Fruit fly (Drosophila melanogaster) whole organism, embryonic: ENCODE data around the gene lectin-29Ca.

Experiments
- Awh ChIP-seq: fragments of 200-800 bp; sonication (Bioruptor generic); IDR thresholded peaks from 2 replicates; pipeline ENCODE4, ENCODE4 v1.3.6; 2022; ENCODE audit warnings: missing biosample characterization, missing genetic modification characterization
- Bgb ChIP-seq: fragments of 200-800 bp; sonication (Bioruptor generic); IDR thresholded peaks from 2 replicates; pipeline ENCODE4 v1.3.6; 2022; ENCODE audit warnings: missing biosample characterization, missing genetic modification characterization; ENCODE audit not compliant: partially characterized antibody
- CG10267 ChIP-seq: fragments of 200-800 bp; sonication (Bioruptor generic); optimal IDR thresholded peaks from 2 replicates; lab custom pipeline; 2018; ENCODE audit warnings: missing biosample characterization, mild to moderate bottlenecking, missing genetic modification characterization, moderate library complexity
- CG10462 ChIP-seq: fragments of 200-800 bp; sonication (Bioruptor generic); optimal IDR thresholded peaks from 2 replicates; lab custom pipeline; 2016; ENCODE audit warnings: missing biosample characterization, missing genetic modification characterization
- CG14710 ChIP-seq: fragments of 200-800 bp; sonication (Bioruptor generic); optimal IDR thresholded peaks from 3 replicates; lab custom pipeline; 2019; ENCODE audit warnings: missing biosample characterization, mild to moderate bottlenecking, missing genetic modification characterization, moderate library complexity
- CG15011 ChIP-seq: fragments of 200-800 bp; sonication (Bioruptor generic); optimal IDR thresholded peaks from 3 replicates; lab custom pipeline; 2018; ENCODE audit warnings: missing biosample characterization, mild to moderate bottlenecking, missing genetic modification characterization
- CG30020 ChIP-seq: fragments of 200-800 bp; optimal IDR thresholded peaks from 2 replicates; lab custom pipeline; 2019; ENCODE audit warnings: missing biosample characterization, mild to moderate bottlenecking, missing genetic modification characterization, moderate library complexity
- CG3163 ChIP-seq: fragments of 200-800 bp; sonication (Bioruptor generic); optimal IDR thresholded peaks from 3 replicates; lab custom pipeline; 2016; ENCODE audit warnings: missing biosample characterization, missing genetic modification characterization
- CG3407 ChIP-seq: fragments of 200-800 bp; sonication (Bioruptor generic); optimal IDR thresholded peaks from 2 replicates; lab custom pipeline; 2018; ENCODE audit warnings: missing biosample characterization, mild to moderate bottlenecking, missing genetic modification characterization
- CG34376 ChIP-seq: fragments of 200-800 bp; sonication (Bioruptor generic); optimal IDR thresholded peaks from 2 replicates; lab custom pipeline; 2018; ENCODE audit warnings: missing biosample characterization, mild to moderate bottlenecking, missing genetic modification characterization
- CG3726 ChIP-seq: fragments of 200-800 bp; sonication (Bioruptor generic); IDR thresholded peaks from 3 replicates; pipeline ENCODE4, ENCODE4 v1.3.6; 2022; ENCODE audit warnings: missing biosample characterization, missing genetic modification characterization
- CG4360 ChIP-seq: fragments of 200-800 bp; sonication (Bioruptor generic); IDR thresholded peaks from 2 replicates; pipeline ENCODE4 v1.3.6; 2022; ENCODE audit warnings: missing biosample characterization, missing genetic modification characterization
- CG4617 ChIP-seq: fragments of 200-800 bp; sonication (Bioruptor generic); optimal IDR thresholded peaks from 3 replicates; lab custom pipeline; 2016; ENCODE audit warnings: missing biosample characterization, missing genetic modification characterization, borderline replicate concordance
- CG6813 ChIP-seq: fragments of 200-800 bp; sonication (Bioruptor generic); optimal IDR thresholded peaks from 2 replicates; lab custom pipeline; 2017; ENCODE audit warnings: missing biosample characterization, missing genetic modification characterization, mild to moderate bottlenecking, moderate library complexity, missing genetic modification reagents
- CG7372 ChIP-seq: fragments of 200-800 bp; sonication (Bioruptor generic); IDR thresholded peaks from 2 replicates; pipeline ENCODE4 v1.3.6; 2022; ENCODE audit warnings: missing biosample characterization, missing genetic modification characterization
- CrebB ChIP-seq: fragments of 200-800 bp; sonication (Bioruptor generic); optimal IDR thresholded peaks from 3 replicates; lab custom pipeline; 2018; ENCODE audit warnings: missing biosample characterization, mild to moderate bottlenecking, missing genetic modification characterization
- D ChIP-seq, 2 experiments: fragments of 200-800 bp in 1 of 2; fragments of >200 bp in 1 of 2; sonication (Bioruptor generic) in 1 of 2; optimal IDR thresholded peaks; 2 replicates in 1 of 2; 3 replicates in 1 of 2; lab custom pipeline; 2017; ENCODE audit warnings: mild to moderate bottlenecking in 1 of 2, missing biosample characterization in 1 of 2, missing genetic modification characterization in 1 of 2, missing genetic modification reagents in 1 of 2
- Dad ChIP-seq: fragments of 200-800 bp; sonication (Bioruptor generic); optimal IDR thresholded peaks from 3 replicates; lab custom pipeline; 2016; ENCODE audit warnings: missing biosample characterization, missing genetic modification characterization
- Dip2 ChIP-seq: fragments of 200-800 bp; sonication (Bioruptor generic); IDR thresholded peaks from 2 replicates; pipeline ENCODE4 v1.3.6; 2022; ENCODE audit warnings: missing biosample characterization, missing genetic modification characterization
- Dip3 ChIP-seq: fragments of 200-800 bp; sonication (Bioruptor generic); optimal IDR thresholded peaks from 3 replicates; lab custom pipeline; 2016; ENCODE audit warnings: missing biosample characterization, missing genetic modification characterization
- Dll ChIP-seq: fragments of 200-800 bp; sonication (Bioruptor generic); IDR thresholded peaks from 4 replicates; pipeline ENCODE4 v1.3.6; 2022; ENCODE audit warnings: missing biosample characterization, missing genetic modification characterization; ENCODE audit not compliant: partially characterized antibody
- Fer1 ChIP-seq: fragments of 200-800 bp; sonication (Bioruptor generic); optimal IDR thresholded peaks from 2 replicates; lab custom pipeline; 2017; ENCODE audit warnings: missing biosample characterization, mild to moderate bottlenecking, missing genetic modification characterization
- Fer2 ChIP-seq: fragments of 200-800 bp; sonication (Bioruptor generic); optimal IDR thresholded peaks from 2 replicates; lab custom pipeline; 2018; ENCODE audit warnings: missing biosample characterization, mild to moderate bottlenecking, missing genetic modification characterization, moderate library complexity
- Hmx ChIP-seq: fragments of 200-800 bp; sonication (Bioruptor generic); optimal IDR thresholded peaks from 2 replicates; lab custom pipeline; 2016; ENCODE audit warnings: missing biosample characterization, missing genetic modification characterization
- Hr3 ChIP-seq: fragments of 200-800 bp; sonication (Bioruptor generic); optimal IDR thresholded peaks from 3 replicates; lab custom pipeline; 2016; ENCODE audit warnings: missing biosample characterization, missing genetic modification characterization
- Hr78 ChIP-seq, 2 experiments: fragments of 200-800 bp in 1 of 2; fragments of >200 bp in 1 of 2; sonication (Bioruptor generic) in 1 of 2; optimal IDR thresholded peaks; 2 replicates each; lab custom pipeline; 2017 to 2019; ENCODE audit warnings: missing biosample characterization in 2 of 2, missing genetic modification characterization in 2 of 2, mild to moderate bottlenecking in 1 of 2, moderate library complexity in 1 of 2
- Med ChIP-seq: fragments of 200-800 bp; sonication (Bioruptor generic); peaks from one replicate; lab custom pipeline; 2016; ENCODE audit warnings: missing biosample characterization, missing genetic modification characterization, mild to moderate bottlenecking, inconsistent platforms, moderate library complexity
- eve ChIP-seq, 2 experiments: fragments of >200 bp; optimal IDR thresholded peaks; 2 replicates each; lab custom pipeline; 2017; ENCODE audit warnings: missing biosample characterization in 2 of 2, missing genetic modification characterization in 2 of 2
- fd64A ChIP-seq: fragments of 200-800 bp; sonication (Bioruptor generic); optimal IDR thresholded peaks from 3 replicates; lab custom pipeline; 2018; ENCODE audit warnings: missing biosample characterization, mild to moderate bottlenecking, missing genetic modification characterization
- hb ChIP-seq: fragments of 200-800 bp; sonication (Bioruptor generic); IDR thresholded peaks from 3 replicates; pipeline ENCODE4 v1.3.6; 2022; ENCODE audit warnings: missing biosample characterization, missing genetic modification characterization; ENCODE audit not compliant: partially characterized antibody
- jumu ChIP-seq: fragments of 200-800 bp; sonication (Bioruptor generic); optimal IDR thresholded peaks from 3 replicates; lab custom pipeline; 2016; ENCODE audit warnings: missing biosample characterization, missing genetic modification characterization
- kay ChIP-seq: fragments of 200-800 bp; sonication (Bioruptor generic); optimal IDR thresholded peaks from 2 replicates; lab custom pipeline; 2016; ENCODE audit warnings: missing biosample characterization, missing genetic modification characterization
- klu ChIP-seq: fragments of 200-800 bp; sonication (Bioruptor generic); IDR thresholded peaks from 2 replicates; pipeline ENCODE4 v1.3.6; 2022; ENCODE audit warnings: missing biosample characterization, missing genetic modification characterization
- lilli ChIP-seq: fragments of 200-800 bp; sonication (Bioruptor generic); optimal IDR thresholded peaks from 3 replicates; lab custom pipeline; 2016; ENCODE audit warnings: missing biosample characterization, missing genetic modification characterization
- luna ChIP-seq: fragments of 200-800 bp; sonication (Bioruptor generic); optimal IDR thresholded peaks from 2 replicates; lab custom pipeline; 2016; ENCODE audit warnings: missing biosample characterization, missing genetic modification characterization
- org-1 ChIP-seq: fragments of 200-800 bp; sonication (Bioruptor generic); optimal IDR thresholded peaks from 2 replicates; lab custom pipeline; 2017; ENCODE audit warnings: missing biosample characterization, missing genetic modification characterization
- pan ChIP-seq, 4 experiments: fragments of >200 bp in 3 of 4; fragments of 200-800 bp in 1 of 4; sonication (Bioruptor generic) in 1 of 4; optimal IDR thresholded peaks in 3 of 4; IDR thresholded peaks in 1 of 4; 2 replicates each; pipeline versions ENCODE4 v1.3.6 to Lab custom; 2017 to 2022; ENCODE audit warnings: missing biosample characterization in 2 of 4, missing genetic modification characterization in 2 of 4, mixed read lengths in 1 of 4
- schlank ChIP-seq: fragments of 200-800 bp; sonication (Bioruptor generic); optimal IDR thresholded peaks from 2 replicates; lab custom pipeline; 2018; ENCODE audit warnings: missing biosample characterization, mild to moderate bottlenecking, missing genetic modification characterization
- sqz ChIP-seq: fragments of 200-800 bp; sonication (Bioruptor generic); optimal IDR thresholded peaks from 3 replicates; lab custom pipeline; 2018; ENCODE audit warnings: missing biosample characterization, mild to moderate bottlenecking, missing genetic modification characterization
- tna ChIP-seq: fragments of 200-800 bp; sonication (Bioruptor generic); IDR thresholded peaks from 2 replicates; pipeline ENCODE4 v1.3.6; 2022; ENCODE audit warnings: missing biosample characterization, missing genetic modification characterization; ENCODE audit not compliant: partially characterized antibody
- ttk ChIP-seq: fragments of 200-800 bp; sonication (Bioruptor generic); IDR thresholded peaks from 2 replicates; pipeline ENCODE4 v2.1.2; 2022; ENCODE audit warnings: missing biosample characterization, missing genetic modification characterization
- zen2 ChIP-seq: fragments of 200-800 bp; sonication (Bioruptor generic); IDR thresholded peaks from 3 replicates; pipeline ENCODE4 v1.3.6; 2022; ENCODE audit warnings: missing biosample characterization, missing genetic modification characterization; ENCODE audit not compliant: partially characterized antibody

The lectin-29Ca gene

dm6 chr2L:8365701-8366643 is 28.1 kb downstream of the lectin-29Ca start, which contains the start of gene Pp2A-29B (continued):
- peak; percentile 8 for TF ChIP-seq lilli (GFP tag; lab: Kevin White, UChicago)
- peak; percentile 7 for TF ChIP-seq CG10462 (GFP tag; lab: Kevin White, UChicago)
- peak; percentile 100 for TF ChIP-seq Dll
- TF ChIP-seq CrebB (tag; lab: Kevin White, UChicago) = no peak
- no peak for TF ChIP-seq kay (GFP tag; lab: Kevin White, UChicago)
- no peak for TF ChIP-seq CG3407 (GFP tag; lab: Kevin White, UChicago)
- peak; percentile 99 for TF ChIP-seq hb (GFP tag; lab: Robert Waterston, UW)
- peak; percentile 51 for TF ChIP-seq Hr3
- peak; percentile 71 for TF ChIP-seq CG30020 (tag; lab: Kevin White, UChicago)
- TF ChIP-seq CG3163 (GFP tag; lab: Kevin White, UChicago) = no peak
- TF ChIP-seq, all 482 proteins: peak for 162

DNA sequence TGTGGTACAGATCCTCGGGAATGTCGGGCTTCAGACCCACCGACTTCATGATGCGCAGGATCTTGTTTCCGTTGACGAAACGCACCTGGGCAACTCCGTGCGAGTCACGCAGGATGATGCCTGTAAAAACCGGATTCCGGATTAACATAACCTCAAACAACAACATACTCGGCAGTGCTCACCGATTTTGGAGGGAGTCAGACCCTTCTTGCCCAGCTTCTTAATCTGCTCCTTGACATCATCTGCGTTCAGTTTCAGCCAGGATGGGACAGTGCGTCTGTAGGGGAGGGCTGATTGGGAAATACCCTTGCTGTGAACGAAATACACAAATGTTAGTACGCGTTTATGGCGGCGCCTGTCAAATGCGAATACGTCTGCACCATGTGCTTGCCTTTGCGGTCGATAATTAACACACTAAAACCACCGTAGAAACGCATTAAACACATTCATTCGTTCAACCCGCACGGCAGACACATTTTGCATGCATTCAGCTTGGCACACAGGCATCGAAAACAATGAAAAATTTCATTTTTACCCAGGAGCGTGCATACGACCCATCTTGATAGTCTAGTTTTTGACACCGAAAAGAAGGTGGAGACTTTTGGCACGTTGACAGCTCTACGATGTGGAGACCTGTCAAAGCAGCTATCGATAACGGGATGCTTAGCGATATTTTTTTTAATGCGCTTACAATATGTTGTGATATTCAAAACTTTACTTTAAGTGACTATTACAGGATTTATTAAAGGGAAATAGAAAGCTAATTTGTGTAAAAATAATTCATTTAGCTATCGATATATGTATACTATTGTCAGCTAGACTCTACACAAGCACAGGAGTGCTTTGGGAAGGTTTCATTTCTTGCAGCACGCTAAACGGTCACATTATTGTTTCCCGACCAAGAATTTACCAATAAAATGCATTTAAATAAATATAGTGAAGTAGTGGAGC is 29.8 kb downstream of the lectin-29Ca start, which contains the start of the genes RpS13 and CSN8:
RpS13 (minus strand) TSS at position 657 of the 951 bp plus-strand sequence.
CSN8 (plus strand) TSS at position 850 of the 951 bp plus-strand sequence.
- TF ChIP-seq ttk (GFP tag; lab: Robert Waterston, UW) (no peak), tna (GFP tag; lab: Robert Waterston, UW) (peak; percentile 78), CG4360 (GFP tag; lab: Robert Waterston, UW) (no peak), Dip2 (GFP tag; lab: Robert Waterston, UW) (no peak), Hr78 (GFP tag; optimal IDR thresholded peaks at IDR 0.05; lab: Kevin White, UChicago) (no peak), D (optimal IDR thresholded peaks at IDR 0.05; lab: Kevin White, UChicago) (no peak), D (GFP tag; optimal IDR thresholded peaks at IDR 0.05; lab: Kevin White, UChicago) (no peak), jumu (GFP tag; lab: Kevin White, UChicago) (no peak), fd64A (GFP tag; lab: Kevin White, UChicago) (no peak), schlank (tag; lab: Kevin White, UChicago) (no peak), klu (GFP tag; lab: Robert Waterston, UW) (no peak), Dip3 (GFP tag; lab: Kevin White, UChicago) (peak; percentile 7), pan (optimal IDR thresholded peaks at IDR 0.05; lab: Kevin White, UChicago) (no peak), pan (GFP tag; optimal IDR thresholded peaks at IDR 0.05 in 1 of 2, IDR thresholded peaks at IDR 0.05 in 1 of 2) (no peak), Med (GFP tag; lab: Kevin White, UChicago) (peak; percentile 61), CG34376 (GFP tag; lab: Kevin White, UChicago) (peak; percentile 68), zen2 (GFP tag; lab: Robert Waterston, UW) (peak; percentile 87; the same call in 2 of the 3 replicates), Hmx (GFP tag; lab: Kevin White, UChicago) (no peak), CG6813 (GFP tag; lab: Kevin White, UChicago) (no peak), org-1 (GFP tag; lab: Kevin White, UChicago) (no peak), CG10267 (peak; percentile 63), CG7372 (no peak), sqz (peak; percentile 28), CG3726 (GFP tag; lab: Robert Waterston, UW) (no peak), Dll (peak; percentile 97), CG15011 (GFP tag; lab: Kevin White, UChicago) (no peak), CG14710 (tag; lab: Kevin White, UChicago) (peak; percentile 75), Bgb (GFP tag; lab: Robert Waterston, UW) (peak; percentile 90), Fer1 (GFP tag; lab: Kevin White, UChicago) (peak; percentile 52), Dad (GFP tag; lab: Kevin White, UChicago) (no peak), Fer2 (tag; lab: Kevin White, UChicago) (no peak), luna (GFP tag; lab: Kevin White, UChicago) (no peak), CG4617 (GFP tag; lab: Kevin White, UChicago) (peak; percentile 56), Awh (GFP tag; lab: Robert Waterston, UW) (no peak), eve (GFP tag; optimal IDR thresholded peaks at IDR 0.05; lab: Kevin White, UChicago) (peak in 1 of 2 experiments; percentile 69), hb (GFP tag; lab: Robert Waterston, UW) (peak; percentile 94)
